Worm (Caenorhabditis elegans) whole organism, L3 larva: ENCODE measurements around the gene F42C5.9.
A peak's percentile ranks its signal among the peaks of the same experiment; 100 is the strongest.

ENCODE experiments used
- R02D3.7 ChIP-seq: fragments of 150-350 bp; optimal IDR thresholded peaks from 2 replicates; lab custom pipeline; 2014; ENCODE audit warnings: missing biosample characterization, missing genetic modification characterization
- aly-2 ChIP-seq: fragments of 150-350 bp; optimal IDR thresholded peaks from 2 replicates; lab custom pipeline; 2014; ENCODE audit warnings: missing biosample characterization, missing genetic modification characterization
- ama-1 ChIP-seq: fragments of 150-350 bp; optimal IDR thresholded peaks from 2 replicates; lab custom pipeline; 2018
- ceh-16 ChIP-seq: sonication (generic microtip); optimal IDR thresholded peaks from 2 replicates; lab custom pipeline; 2017; ENCODE audit warnings: missing biosample characterization, missing genetic modification characterization
- ceh-9 ChIP-seq: sonication (generic microtip); optimal IDR thresholded peaks from 2 replicates; lab custom pipeline; 2018; ENCODE audit warnings: missing biosample characterization, missing genetic modification characterization
- daf-12 ChIP-seq: fragments of 150-350 bp; optimal IDR thresholded peaks from 2 replicates; lab custom pipeline; 2014; ENCODE audit warnings: missing biosample characterization, missing genetic modification reagents, missing genetic modification characterization
- egl-5 ChIP-seq: fragments of 150-350 bp; optimal IDR thresholded peaks from 2 replicates; lab custom pipeline; 2017; ENCODE audit warnings: missing biosample characterization, missing genetic modification reagents, missing genetic modification characterization, inconsistent platforms
- elt-1 ChIP-seq: fragments of 150-350 bp; optimal IDR thresholded peaks from 2 replicates; lab custom pipeline; 2014; ENCODE audit warnings: missing biosample characterization, missing genetic modification characterization
- elt-2 ChIP-seq: sonication (generic microtip); optimal IDR thresholded peaks from 2 replicates; lab custom pipeline; 2016; ENCODE audit warnings: missing genetic modification reagents, mild to moderate bottlenecking, missing genetic modification characterization, missing compliant biosample characterization
- eor-1 ChIP-seq, 2 experiments: fragments of 150-350 bp; optimal IDR thresholded peaks; 2 replicates each; lab custom pipeline; 2014 to 2018; ENCODE audit warnings: missing biosample characterization in 2 of 2, missing genetic modification characterization in 2 of 2
- fkh-10 ChIP-seq: sonication (generic microtip); optimal IDR thresholded peaks from 2 replicates; lab custom pipeline; 2017; ENCODE audit warnings: missing biosample characterization, missing genetic modification reagents, missing genetic modification characterization
- fos-1 ChIP-seq: fragments of 150-350 bp; optimal IDR thresholded peaks from 2 replicates; lab custom pipeline; 2014; ENCODE audit warnings: missing biosample characterization, missing genetic modification characterization
- lin-39 ChIP-seq: fragments of 150-350 bp; optimal IDR thresholded peaks from 2 replicates; lab custom pipeline; 2018; ENCODE audit warnings: missing biosample characterization, missing genetic modification reagents, missing genetic modification characterization
- mml-1 ChIP-seq: fragments of 150-350 bp; sonication (generic microtip); optimal IDR thresholded peaks from 3 replicates; lab custom pipeline; 2014; ENCODE audit warnings: missing biosample characterization, missing genetic modification characterization
- nfya-1 ChIP-seq: sonication (generic microtip); optimal IDR thresholded peaks from 2 replicates; lab custom pipeline; 2017; ENCODE audit warnings: missing genetic modification characterization, mild to moderate bottlenecking, missing compliant biosample characterization, antibody characterized with exemption, moderate library complexity; ENCODE audit not compliant: insufficient read depth
- nhr-11 ChIP-seq: fragments of 150-350 bp; optimal IDR thresholded peaks from 2 replicates; lab custom pipeline; 2014; ENCODE audit warnings: missing biosample characterization, missing genetic modification characterization
- nhr-23 ChIP-seq: fragments of 150-350 bp; optimal IDR thresholded peaks from 2 replicates; lab custom pipeline; 2014; ENCODE audit warnings: missing biosample characterization, missing genetic modification reagents, missing genetic modification characterization
- nhr-237 ChIP-seq: fragments of 150-350 bp; optimal IDR thresholded peaks from 2 replicates; lab custom pipeline; 2014; ENCODE audit warnings: missing biosample characterization, missing genetic modification characterization
- nhr-25 ChIP-seq: sonication (generic microtip); optimal IDR thresholded peaks from 2 replicates; lab custom pipeline; 2017; ENCODE audit warnings: missing biosample characterization, missing genetic modification characterization
- nhr-28 ChIP-seq: fragments of 150-350 bp; optimal IDR thresholded peaks from 2 replicates; lab custom pipeline; 2014; ENCODE audit warnings: missing biosample characterization, missing genetic modification characterization
- nhr-43 ChIP-seq: sonication (generic microtip); optimal IDR thresholded peaks from 2 replicates; lab custom pipeline; 2016; ENCODE audit warnings: mild to moderate bottlenecking, missing genetic modification characterization, missing compliant biosample characterization; ENCODE audit not compliant: poor library complexity, severe bottlenecking
- nhr-67 ChIP-seq: fragments of 150-350 bp; optimal IDR thresholded peaks from 2 replicates; lab custom pipeline; 2014; ENCODE audit warnings: missing biosample characterization, missing genetic modification characterization
- nhr-76 ChIP-seq: fragments of 150-350 bp; sonication (generic microtip); optimal IDR thresholded peaks from 5 replicates; lab custom pipeline; 2014; ENCODE audit warnings: missing biosample characterization, missing genetic modification characterization
- nhr-77 ChIP-seq: fragments of 150-350 bp; optimal IDR thresholded peaks from 2 replicates; lab custom pipeline; 2014; ENCODE audit warnings: missing biosample characterization, missing genetic modification characterization
- pha-4 ChIP-seq: fragments of 150-350 bp; optimal IDR thresholded peaks from 2 replicates; lab custom pipeline; 2014; ENCODE audit warnings: missing biosample characterization, missing genetic modification reagents, missing genetic modification characterization
- pqm-1 ChIP-seq: fragments of 150-350 bp; optimal IDR thresholded peaks from 2 replicates; lab custom pipeline; 2017; ENCODE audit warnings: missing biosample characterization, missing genetic modification characterization, inconsistent platforms
- sea-2 ChIP-seq: fragments of 150-350 bp; sonication (generic microtip); optimal IDR thresholded peaks from 4 replicates; lab custom pipeline; 2014; ENCODE audit warnings: missing biosample characterization, missing genetic modification reagents, missing genetic modification characterization
- skn-1 ChIP-seq: fragments of 150-350 bp; optimal IDR thresholded peaks from 2 replicates; lab custom pipeline; 2014; ENCODE audit warnings: missing biosample characterization, missing genetic modification characterization
- tbx-2 ChIP-seq: sonication (generic microtip); optimal IDR thresholded peaks from 2 replicates; lab custom pipeline; 2016; ENCODE audit warnings: mild to moderate bottlenecking, missing genetic modification characterization, missing compliant biosample characterization
- unc-39 ChIP-seq: sonication (generic microtip); optimal IDR thresholded peaks from 4 replicates; lab custom pipeline; 2017; ENCODE audit warnings: missing biosample characterization, missing genetic modification characterization
- zag-1 ChIP-seq: fragments of 150-350 bp; optimal IDR thresholded peaks from 2 replicates; lab custom pipeline; 2014; ENCODE audit warnings: missing biosample characterization, missing genetic modification characterization
- ztf-11 ChIP-seq: fragments of 150-350 bp; optimal IDR thresholded peaks from 2 replicates; lab custom pipeline; 2014; ENCODE audit warnings: missing biosample characterization, missing genetic modification characterization
- ztf-4 ChIP-seq: fragments of 150-350 bp; optimal IDR thresholded peaks from 2 replicates; lab custom pipeline; 2014; ENCODE audit warnings: missing biosample characterization, missing genetic modification characterization

Gene F42C5.9

ce11 chrIV:7313962-7314361 lies 2.9 kb downstream of the F42C5.9 start (continued):
- no peak for TF ChIP-seq aly-2 (tag; lab: Kevin White, UChicago)
- peak; percentile 51 for TF ChIP-seq nhr-23 (tag; lab: Kevin White, UChicago)
- TF ChIP-seq R02D3.7: no peak
- TF ChIP-seq nhr-11 (tag; lab: Kevin White, UChicago): no peak
- no peak for TF ChIP-seq tbx-2 (tag; lab: Kevin White, UChicago)

- TF ChIP-seq pha-4 (no peak), eor-1 (tag; optimal IDR thresholded peaks at IDR 0.05; lab: Kevin White, UChicago) (no peak), daf-12 (no peak), elt-2 (no peak), mml-1 (tag; lab: Kevin White, UChicago) (no peak), nhr-67 (tag; lab: Kevin White, UChicago) (no peak), aly-2 (tag; lab: Kevin White, UChicago) (no peak)
These were observed 3.4 kb downstream of the F42C5.9 start, which contains the start of gene rps-8 for ce11 chrIV:7313397-7313910. Gene rps-8, minus strand, starts transcription at chrIV:7313860.

ce11 chrIV:7312620-7313194 lies 4.2 kb downstream of the F42C5.9 start:
- no peak for TF ChIP-seq nhr-25 (tag; lab: Kevin White, UChicago)
- TF ChIP-seq nhr-11 (tag; lab: Kevin White, UChicago): no peak
- TF ChIP-seq pqm-1 (tag; lab: Kevin White, UChicago): no peak
- no peak for TF ChIP-seq unc-39 (tag; lab: Kevin White, UChicago)
- no peak for TF ChIP-seq pha-4
- TF ChIP-seq nhr-43 (tag; lab: Kevin White, UChicago): no peak
- no peak for TF ChIP-seq mml-1 (tag; lab: Kevin White, UChicago)
- TF ChIP-seq nhr-28 (tag; lab: Kevin White, UChicago): no peak
- no peak for TF ChIP-seq zag-1
- TF ChIP-seq ama-1 (lab: Kevin White, UChicago): no peak
- no peak for TF ChIP-seq lin-39 (tag; lab: Kevin White, UChicago)
- TF ChIP-seq, all 47 proteins: peak for 0

ce11 chrIV:7310842-7311241 lies 6.1 kb downstream of the F42C5.9 start:
- peak; percentile 17 for TF ChIP-seq ama-1 (lab: Kevin White, UChicago)
- TF ChIP-seq unc-39 (tag; lab: Kevin White, UChicago): no peak

ce11 chrIV:7310410-7310809 lies 6.5 kb downstream of the F42C5.9 start, which contains the start of gene grl-4:
Gene grl-4, minus strand, starts transcription at chrIV:7310760.
- TF ChIP-seq skn-1: no peak
- TF ChIP-seq pha-4: no peak
- TF ChIP-seq nhr-67 (tag; lab: Kevin White, UChicago): no peak
- TF ChIP-seq ceh-9: no peak
- TF ChIP-seq nhr-25 (tag; lab: Kevin White, UChicago): no peak
- TF ChIP-seq nhr-11 (tag; lab: Kevin White, UChicago): no peak
- TF ChIP-seq mml-1 (tag; lab: Kevin White, UChicago): no peak
- no peak for TF ChIP-seq egl-5 (tag; lab: Kevin White, UChicago)
- no peak for TF ChIP-seq nhr-77 (tag; lab: Kevin White, UChicago)
- no peak for TF ChIP-seq elt-1
- TF ChIP-seq ceh-16 (tag; lab: Kevin White, UChicago): no peak
- no peak for TF ChIP-seq daf-12
- TF ChIP-seq nfya-1: no peak
- TF ChIP-seq ztf-4 (tag; lab: Kevin White, UChicago): no peak
- TF ChIP-seq nhr-76 (tag; lab: Kevin White, UChicago): no peak
- no peak for TF ChIP-seq sea-2 (GFP tag; lab: Kevin White, UChicago)
- no peak for TF ChIP-seq fos-1 (tag; lab: Kevin White, UChicago)
- TF ChIP-seq ztf-11 (tag; lab: Kevin White, UChicago): no peak
- TF ChIP-seq, all 47 proteins: peak for 0

- peak; percentile 79 for TF ChIP-seq nhr-25 (tag; lab: Kevin White, UChicago)
- TF ChIP-seq nhr-237 (tag; lab: Kevin White, UChicago): no peak
- TF ChIP-seq daf-12: no peak
- TF ChIP-seq fkh-10 (GFP tag; lab: Kevin White, UChicago): no peak
- TF ChIP-seq ama-1 (lab: Kevin White, UChicago): peak; percentile 14
- TF ChIP-seq mml-1 (tag; lab: Kevin White, UChicago): no peak
These were observed 7.2 kb downstream of the F42C5.9 start for ce11 chrIV:7309678-7310077.
